Worm (Caenorhabditis elegans): ENCODE data around the gene nhr-40.

Gene nhr-40

ce11 chrX:2572646-2573149 lies 21.1 kb upstream of the nhr-40 start, which contains the start of the genes ccd-5 and F52H2.1:
TSS of gene ccd-5 (minus strand) at chrX:2572653.
TSS of gene F52H2.1 (plus strand) at chrX:2573099.
- TF ChIP-seq lin-15B (tag; optimal IDR thresholded peaks at IDR 0.05) (no peak), nhr-19 (GFP tag; conservative IDR thresholded peaks at IDR 0.05) (no peak), ama-1 (optimal IDR thresholded peaks at IDR 0.05) (no peak), F16B12.6 (tag; optimal IDR thresholded peaks at IDR 0.05) (no peak), sptf-1 (tag; optimal IDR thresholded peaks at IDR 0.05) (no peak), aly-2 (tag; optimal IDR thresholded peaks at IDR 0.05) (no peak), ces-1 (GFP tag; optimal IDR thresholded peaks at IDR 0.05) (no peak), ceh-82 (tag; optimal IDR thresholded peaks at IDR 0.05) (peak in 1 of 3 experiments; percentile 53), pax-3 (tag; optimal IDR thresholded peaks at IDR 0.05) (no peak), mef-2 (tag; optimal IDR thresholded peaks at IDR 0.05) (no peak), nhr-47 (tag; optimal IDR thresholded peaks at IDR 0.05) (peak; percentile 25), C16A3.4 (tag; optimal IDR thresholded peaks at IDR 0.05) (no peak), nhr-84 (tag; optimal IDR thresholded peaks at IDR 0.05) (no peak), C34B4.2 (tag; optimal IDR thresholded peaks at IDR 0.05) (no peak), lin-13 (GFP tag; optimal IDR thresholded peaks at IDR 0.05) (no peak), lin-35 (GFP tag; optimal IDR thresholded peaks at IDR 0.05) (no peak), hlh-17 (GFP tag; optimal IDR thresholded peaks at IDR 0.05; ENCODE audit: borderline replicate concordance) (no peak), sup-37 (GFP tag; optimal IDR thresholded peaks at IDR 0.05) (no peak), dpl-1 (GFP tag; optimal IDR thresholded peaks at IDR 0.05) (no peak), zag-1 (tag; optimal IDR thresholded peaks at IDR 0.05) (no peak), nhr-85 (tag) (no peak), ets-5 (GFP tag; IDR thresholded peaks at IDR 0.05) (no peak), ceh-90 (tag; optimal IDR thresholded peaks at IDR 0.05) (no peak), tbx-2 (tag; optimal IDR thresholded peaks at IDR 0.05) (no peak), xbp-1 (tag; optimal IDR thresholded peaks at IDR 0.05) (no peak), nhr-12 (tag; optimal IDR thresholded peaks at IDR 0.05) (no peak), nhr-90 (tag; optimal IDR thresholded peaks at IDR 0.05; ENCODE audit: poor library complexity) (no peak), unc-62 (GFP tag; optimal IDR thresholded peaks at IDR 0.05) (no peak), hpl-2 (GFP tag; optimal IDR thresholded peaks at IDR 0.05) (no peak), egl-27 (tag; optimal IDR thresholded peaks at IDR 0.05) (no peak), nhr-77 (tag; optimal IDR thresholded peaks at IDR 0.05) (no peak), ztf-11 (tag; optimal IDR thresholded peaks at IDR 0.05) (no peak), unc-130 (tag; optimal IDR thresholded peaks at IDR 0.05) (no peak), tlp-1 (tag; optimal IDR thresholded peaks at IDR 0.05) (no peak), unc-86 (tag; optimal IDR thresholded peaks at IDR 0.05) (no peak), dsc-1 (tag; optimal IDR thresholded peaks at IDR 0.05) (no peak), snpc-4 (tag; optimal IDR thresholded peaks at IDR 0.05) (no peak), fos-1 (tag; optimal IDR thresholded peaks at IDR 0.05) (no peak), snu-23 (GFP tag; optimal IDR thresholded peaks at IDR 0.05) (peak; percentile 20), swsn-7 (tag; optimal IDR thresholded peaks at IDR 0.05) (no peak), elt-3 (tag; optimal IDR thresholded peaks at IDR 0.05) (no peak), elt-2 (tag; optimal IDR thresholded peaks at IDR 0.05) (no peak), fkh-10 (GFP tag; optimal IDR thresholded peaks at IDR 0.05) (no peak), fkh-4 (tag; optimal IDR thresholded peaks at IDR 0.05; ENCODE audit: borderline replicate concordance) (no peak), egl-13 (tag; optimal IDR thresholded peaks at IDR 0.05) (no peak), pag-3 (tag; optimal IDR thresholded peaks at IDR 0.05; ENCODE audit: borderline replicate concordance, insufficient read depth) (no peak), vab-15 (tag; optimal IDR thresholded peaks at IDR 0.05) (no peak), mab-9 (GFP tag; IDR thresholded peaks at IDR 0.05) (no peak), blmp-1 (tag; optimal IDR thresholded peaks at IDR 0.05) (no peak), ceh-63 (GFP tag; optimal IDR thresholded peaks at IDR 0.05) (no peak), rnt-1 (tag; optimal IDR thresholded peaks at IDR 0.05) (peak; percentile 52), irx-1 (tag; optimal IDR thresholded peaks at IDR 0.05) (no peak), nhr-71 (tag; optimal IDR thresholded peaks at IDR 0.05) (peak; percentile 14), lin-39 (tag; optimal IDR thresholded peaks at IDR 0.05) (no peak)

All from whole organism, L1 larva.